Worm (Caenorhabditis elegans) whole organism, L1 larva: ENCODE results near the gene T22G5.3.
A peak's percentile ranks its signal among the peaks of the same experiment; 100 is the strongest.

Experiments
- C04F5.9 ChIP-seq: sonication (generic microtip); optimal IDR thresholded peaks from 2 replicates; lab custom pipeline; 2016; ENCODE audit warnings: missing genetic modification characterization, missing compliant biosample characterization
- C34B4.2 ChIP-seq: sonication (generic microtip); optimal IDR thresholded peaks from 2 replicates; lab custom pipeline; 2017; ENCODE audit warnings: mild to moderate bottlenecking, missing genetic modification characterization, missing compliant biosample characterization
- aly-2 ChIP-seq: fragments of 150-350 bp; optimal IDR thresholded peaks from 2 replicates; lab custom pipeline; 2014; ENCODE audit warnings: missing biosample characterization, missing genetic modification characterization
- ama-1 ChIP-seq: fragments of 150-350 bp; optimal IDR thresholded peaks from 2 replicates; lab custom pipeline; 2014
- blmp-1 ChIP-seq: fragments of 150-350 bp; optimal IDR thresholded peaks from 2 replicates; lab custom pipeline; 2014; ENCODE audit warnings: missing biosample characterization, missing genetic modification characterization
- ceh-8 ChIP-seq: fragments of 200-800 bp; sonication (Bioruptor generic); optimal IDR thresholded peaks from 2 replicates; lab custom pipeline; 2018; ENCODE audit warnings: mild to moderate bottlenecking, missing genetic modification characterization, moderate library complexity, missing compliant biosample characterization
- ceh-82 ChIP-seq, 3 experiments: fragments of 150-350 bp in 1 of 3; sonication (generic microtip) in 2 of 3; optimal IDR thresholded peaks; 2 replicates each; lab custom pipeline; 2014 to 2017; ENCODE audit warnings: missing biosample characterization in 3 of 3, missing genetic modification characterization in 3 of 3
- ceh-88 ChIP-seq: fragments of 200-800 bp; sonication (Bioruptor generic); IDR thresholded peaks from 2 replicates; pipeline ENCODE4 v1.3.6; 2022; ENCODE audit warnings: missing genetic modification characterization, missing compliant biosample characterization
- dpl-1 ChIP-seq, 3 experiments: fragments of 150-350 bp in 2 of 3; sonication (generic microtip) in 1 of 3; optimal IDR thresholded peaks; 2 replicates each; lab custom pipeline; 2014 to 2017; ENCODE audit warnings: missing biosample characterization in 3 of 3, missing genetic modification characterization in 3 of 3, missing genetic modification reagents in 3 of 3
- efl-3 ChIP-seq: fragments of 200-800 bp; sonication (Bioruptor generic); optimal IDR thresholded peaks from 2 replicates; lab custom pipeline; 2018; ENCODE audit warnings: mild to moderate bottlenecking, missing genetic modification characterization, missing compliant biosample characterization
- egl-13 ChIP-seq: sonication (generic microtip); optimal IDR thresholded peaks from 2 replicates; lab custom pipeline; 2016; ENCODE audit warnings: missing genotype, missing genetic modification reagents, missing genetic modification characterization, missing compliant biosample characterization
- elt-3 ChIP-seq, 6 experiments: fragments of 150-350 bp in 1 of 6; sonication (generic microtip); optimal IDR thresholded peaks; 2 replicates each; lab custom pipeline; 2017 to 2018; ENCODE audit warnings: missing biosample characterization in 6 of 6, missing genetic modification characterization in 6 of 6, inconsistent platforms in 1 of 6
- fkh-4 ChIP-seq: sonication (generic microtip); optimal IDR thresholded peaks from 2 replicates; lab custom pipeline; 2016; ENCODE audit warnings: missing compliant biosample characterization, missing genetic modification characterization, borderline replicate concordance
- fos-1 ChIP-seq: fragments of 150-350 bp; optimal IDR thresholded peaks from 2 replicates; lab custom pipeline; 2014; ENCODE audit warnings: missing biosample characterization, missing genetic modification characterization
- grh-1 ChIP-seq: fragments of 200-800 bp; sonication (Bioruptor generic); IDR thresholded peaks from 2 replicates; pipeline ENCODE4 v1.3.6; 2022; ENCODE audit warnings: missing genetic modification reagents, missing genetic modification characterization, missing compliant biosample characterization
- jun-1 ChIP-seq: fragments of 150-350 bp; optimal IDR thresholded peaks from 2 replicates; lab custom pipeline; 2014; ENCODE audit warnings: missing biosample characterization, missing genetic modification reagents, missing genetic modification characterization
- lin-13 ChIP-seq: fragments of 150-350 bp; optimal IDR thresholded peaks from 2 replicates; lab custom pipeline; 2014; ENCODE audit warnings: missing biosample characterization, missing genetic modification reagents, missing genetic modification characterization
- lir-3 ChIP-seq: sonication (generic microtip); optimal IDR thresholded peaks from 2 replicates; lab custom pipeline; 2016; ENCODE audit warnings: mild to moderate bottlenecking, missing genetic modification characterization, moderate library complexity, missing compliant biosample characterization; ENCODE audit not compliant: poor library complexity
- mab-9 ChIP-seq: fragments of 200-800 bp; sonication (Bioruptor generic); IDR thresholded peaks from 2 replicates; pipeline ENCODE4 v1.3.6; 2022; ENCODE audit warnings: missing genetic modification reagents, missing genetic modification characterization, missing compliant biosample characterization
- mef-2 ChIP-seq: fragments of 150-350 bp; optimal IDR thresholded peaks from 2 replicates; lab custom pipeline; 2014; ENCODE audit warnings: missing biosample characterization, missing genetic modification characterization
- nhr-11 ChIP-seq: fragments of 150-350 bp; optimal IDR thresholded peaks from 2 replicates; lab custom pipeline; 2014; ENCODE audit warnings: missing biosample characterization, missing genetic modification characterization
- nhr-20 ChIP-seq: sonication (generic microtip); optimal IDR thresholded peaks from 2 replicates; lab custom pipeline; 2016; ENCODE audit warnings: mild to moderate bottlenecking, missing genetic modification characterization, missing compliant biosample characterization
- nhr-237 ChIP-seq: fragments of 150-350 bp; optimal IDR thresholded peaks from 2 replicates; lab custom pipeline; 2014; ENCODE audit warnings: missing biosample characterization, missing genetic modification characterization
- nhr-28 ChIP-seq: fragments of 150-350 bp; optimal IDR thresholded peaks from 2 replicates; lab custom pipeline; 2014; ENCODE audit warnings: missing biosample characterization, missing genetic modification characterization
- nhr-47 ChIP-seq: sonication (generic microtip); optimal IDR thresholded peaks from 2 replicates; lab custom pipeline; 2016; ENCODE audit warnings: mild to moderate bottlenecking, missing genetic modification characterization, moderate library complexity, missing compliant biosample characterization
- nhr-71 ChIP-seq: sonication (generic microtip); optimal IDR thresholded peaks from 2 replicates; lab custom pipeline; 2016; ENCODE audit warnings: mild to moderate bottlenecking, missing genetic modification characterization, moderate library complexity, missing compliant biosample characterization
- nhr-77 ChIP-seq: fragments of 150-350 bp; optimal IDR thresholded peaks from 2 replicates; lab custom pipeline; 2014; ENCODE audit warnings: missing biosample characterization, missing genetic modification characterization
- nhr-85 ChIP-seq: sonication (generic microtip); peaks from one replicate; lab custom pipeline; 2016; ENCODE audit warnings: missing genetic modification characterization, inconsistent platforms, missing compliant biosample characterization
- nhr-90 ChIP-seq: sonication (generic microtip); optimal IDR thresholded peaks from 2 replicates; lab custom pipeline; 2016; ENCODE audit warnings: mild to moderate bottlenecking, missing genetic modification characterization, missing compliant biosample characterization; ENCODE audit not compliant: poor library complexity
- pag-3 ChIP-seq: sonication (generic microtip); optimal IDR thresholded peaks from 2 replicates; lab custom pipeline; 2017; ENCODE audit warnings: missing genetic modification characterization, mild to moderate bottlenecking, missing compliant biosample characterization, antibody characterized with exemption, borderline replicate concordance; ENCODE audit not compliant: insufficient read depth
- pax-3 ChIP-seq: fragments of 200-800 bp; sonication (Bioruptor generic); optimal IDR thresholded peaks from 2 replicates; lab custom pipeline; 2018; ENCODE audit warnings: mild to moderate bottlenecking, missing genetic modification characterization, moderate library complexity, missing compliant biosample characterization
- rnt-1 ChIP-seq: sonication (generic microtip); optimal IDR thresholded peaks from 2 replicates; lab custom pipeline; 2016; ENCODE audit warnings: mild to moderate bottlenecking, missing genetic modification characterization, moderate library complexity, missing compliant biosample characterization
- skn-1 ChIP-seq: fragments of 150-350 bp; optimal IDR thresholded peaks from 2 replicates; lab custom pipeline; 2014; ENCODE audit warnings: missing biosample characterization, missing genetic modification characterization
- snpc-4 ChIP-seq: fragments of 150-350 bp; optimal IDR thresholded peaks from 2 replicates; lab custom pipeline; 2014; ENCODE audit warnings: missing biosample characterization, missing genetic modification characterization
- swsn-7 ChIP-seq: sonication (generic microtip); optimal IDR thresholded peaks from 2 replicates; lab custom pipeline; 2016; ENCODE audit warnings: missing genetic modification characterization, missing compliant biosample characterization
- tbx-2 ChIP-seq: sonication (generic microtip); optimal IDR thresholded peaks from 2 replicates; lab custom pipeline; 2016; ENCODE audit warnings: missing genetic modification characterization, missing compliant biosample characterization
- tlp-1 ChIP-seq: fragments of 150-350 bp; optimal IDR thresholded peaks from 2 replicates; lab custom pipeline; 2014; ENCODE audit warnings: missing biosample characterization, missing genetic modification characterization
- unc-130 ChIP-seq: fragments of 150-350 bp; optimal IDR thresholded peaks from 2 replicates; lab custom pipeline; 2017; ENCODE audit warnings: missing biosample characterization, missing genetic modification characterization, inconsistent platforms
- unc-62 ChIP-seq: fragments of 150-350 bp; optimal IDR thresholded peaks from 2 replicates; lab custom pipeline; 2014; ENCODE audit warnings: missing biosample characterization, missing genetic modification reagents, missing genetic modification characterization
- zip-4 ChIP-seq: fragments of 200-800 bp; sonication (Bioruptor generic); optimal IDR thresholded peaks from 2 replicates; lab custom pipeline; 2018; ENCODE audit warnings: mild to moderate bottlenecking, missing genetic modification characterization, moderate library complexity, missing compliant biosample characterization
- ztf-4 ChIP-seq: fragments of 150-350 bp; optimal IDR thresholded peaks from 2 replicates; lab custom pipeline; 2014; ENCODE audit warnings: missing biosample characterization, missing genetic modification characterization

The T22G5.3 gene

ce11 chrV:13909400-13909799 is 28.7 kb downstream of the T22G5.3 start, which contains the start of gene C06B3.7 (continued):
- TF ChIP-seq ceh-82 (tag; optimal IDR thresholded peaks at IDR 0.05; lab: Kevin White, UChicago) = peak in 2 of 3 experiments; percentile 40 to 52
- peak; percentile 85 for TF ChIP-seq rnt-1 (tag; lab: Kevin White, UChicago)
- TF ChIP-seq efl-3 (GFP tag; lab: Kevin White, UChicago) = no peak
- TF ChIP-seq ceh-8 (GFP tag; lab: Kevin White, UChicago) = no peak
- peak; percentile 59 for TF ChIP-seq lir-3 (tag; lab: Kevin White, UChicago)
- TF ChIP-seq egl-13 (tag; lab: Kevin White, UChicago) = no peak
- peak; percentile 53 for TF ChIP-seq nhr-237
- peak; percentile 84 for TF ChIP-seq skn-1 (tag; lab: Kevin White, UChicago)
- TF ChIP-seq elt-3 (tag; optimal IDR thresholded peaks at IDR 0.05; lab: Kevin White, UChicago) = peak in 4 of 6 experiments; percentile 16 to 97 (median 50)
- peak; percentile 75 for TF ChIP-seq tbx-2
- TF ChIP-seq ztf-4 (tag; lab: Kevin White, UChicago) = peak; percentile 81
- no peak for TF ChIP-seq aly-2 (tag; lab: Kevin White, UChicago)
- TF ChIP-seq nhr-71 = peak; percentile 97
- peak; percentile 55 for TF ChIP-seq C04F5.9 (tag; lab: Kevin White, UChicago)
- peak; percentile 66 for TF ChIP-seq ama-1 (lab: Kevin White, UChicago)
- peak; percentile 64 for TF ChIP-seq mef-2
- no peak for TF ChIP-seq grh-1 (GFP tag; lab: Robert Waterston, UW)
- peak; percentile 73 for TF ChIP-seq jun-1 (tag; lab: Kevin White, UChicago)
- TF ChIP-seq nhr-85 (tag; lab: Kevin White, UChicago) = peak; percentile 97
- no peak for TF ChIP-seq nhr-77
- peak; percentile 45 to 54 (median 52) for TF ChIP-seq dpl-1 (GFP tag; optimal IDR thresholded peaks at IDR 0.05; lab: Kevin White, UChicago)
- TF ChIP-seq nhr-47 (tag; lab: Kevin White, UChicago) = peak; percentile 83
- no peak for TF ChIP-seq pag-3 (tag; lab: Kevin White, UChicago)
- peak; percentile 82 for TF ChIP-seq pax-3 (tag; lab: Kevin White, UChicago)
- TF ChIP-seq swsn-7 (tag; lab: Kevin White, UChicago) = peak; percentile 66
- peak; percentile 55 for TF ChIP-seq nhr-11 (tag; lab: Kevin White, UChicago)
- peak; percentile 44 for TF ChIP-seq snpc-4 (tag; lab: Kevin White, UChicago)
- TF ChIP-seq nhr-90 = peak; percentile 83
- peak; percentile 96 for TF ChIP-seq unc-130
- peak; percentile 94 for TF ChIP-seq nhr-20 (tag; lab: Kevin White, UChicago)

- TF ChIP-seq ceh-88 (GFP tag; lab: Robert Waterston, UW) (no peak), fkh-4 (tag; lab: Kevin White, UChicago) (no peak), egl-13 (tag; lab: Kevin White, UChicago) (no peak), tlp-1 (no peak), nhr-28 (tag; lab: Kevin White, UChicago) (no peak), nhr-77 (no peak), fos-1 (tag; lab: Kevin White, UChicago) (no peak), mab-9 (GFP tag; lab: Robert Waterston, UW) (no peak), jun-1 (tag; lab: Kevin White, UChicago) (no peak), nhr-11 (tag; lab: Kevin White, UChicago) (no peak), nhr-85 (tag; lab: Kevin White, UChicago) (no peak), zip-4 (no peak), ceh-8 (GFP tag; lab: Kevin White, UChicago) (no peak), rnt-1 (tag; lab: Kevin White, UChicago) (no peak), unc-62 (no peak), C34B4.2 (tag; lab: Kevin White, UChicago) (no peak), lin-13 (GFP tag; lab: Kevin White, UChicago) (no peak), ceh-82 (tag; optimal IDR thresholded peaks at IDR 0.05; lab: Kevin White, UChicago) (no peak), blmp-1 (tag; lab: Kevin White, UChicago) (no peak)
These were observed 34.7 kb downstream of the T22G5.3 start, which contains the start of gene gcy-32 for ce11 chrV:13915390-13915789. TSS of gene gcy-32 (minus strand) at chrV:13915490.
